Worm (Caenorhabditis elegans): Measurements from ENCODE around the gene unc-58.

unc-58 gene

ce11 chrX:10084050-10084672 lies 48.8 kb downstream of the unc-58 start, which contains the start of gene W07E11.1:
TSS of gene W07E11.1 (plus strand) at chrX:10084622.
- TF ChIP-seq pha-4 (GFP tag; IDR thresholded peaks at IDR 0.05) (no peak), pha-4 (tag; optimal IDR thresholded peaks at IDR 0.05) (no peak), aha-1 (tag) (peak; percentile 90), ZK337.2 (GFP tag; IDR thresholded peaks at IDR 0.05) (no peak), mdt-29 (GFP tag; IDR thresholded peaks at IDR 0.05) (no peak), T26A8.4 (GFP tag; IDR thresholded peaks at IDR 0.05) (peak; percentile 61), nhr-28 (tag; optimal IDR thresholded peaks at IDR 0.05) (peak; percentile 94), Y105C5A.15 (GFP tag; IDR thresholded peaks at IDR 0.05) (no peak), mdl-1 (tag; optimal IDR thresholded peaks at IDR 0.05) (peak in 1 of 2 experiments; percentile 20), lin-15B (tag; optimal IDR thresholded peaks at IDR 0.05) (no peak), fos-1 (tag; optimal IDR thresholded peaks at IDR 0.05) (no peak), ztf-11 (tag; optimal IDR thresholded peaks at IDR 0.05) (no peak), cey-2 (tag; optimal IDR thresholded peaks at IDR 0.05; ENCODE audit: borderline replicate concordance, insufficient read depth) (peak; percentile 58), ceh-32 (tag; optimal IDR thresholded peaks at IDR 0.05; ENCODE audit: poor library complexity) (no peak), lin-1 (GFP tag; IDR thresholded peaks at IDR 0.05) (0 out of 2 replicates have a peak, but pooled peaks have one; percentile 23), nhr-41 (GFP tag; IDR thresholded peaks at IDR 0.05) (no peak), nhr-102 (tag; optimal IDR thresholded peaks at IDR 0.05) (peak; percentile 87), hlh-30 (tag; optimal IDR thresholded peaks at IDR 0.05; ENCODE audit: insufficient read depth) (peak; percentile 66), pqm-1 (tag; optimal IDR thresholded peaks at IDR 0.05) (peak; percentile 59), nhr-48 (tag; optimal IDR thresholded peaks at IDR 0.05) (peak; percentile 95), vab-7 (GFP tag; IDR thresholded peaks at IDR 0.05) (no peak), saeg-2 (GFP tag; IDR thresholded peaks at IDR 0.05) (peak; percentile 81; the same call in 1 of the 2 replicates), ctbp-1 (GFP tag; IDR thresholded peaks at IDR 0.05) (no peak), nhr-42 (GFP tag; IDR thresholded peaks at IDR 0.05) (peak; percentile 61; the same call in 1 of the 2 replicates), dve-1 (tag; optimal IDR thresholded peaks at IDR 0.05; ENCODE audit: insufficient read depth) (peak; percentile 83), tag-97 (GFP tag; IDR thresholded peaks at IDR 0.05) (no peak), zip-2 (tag; optimal IDR thresholded peaks at IDR 0.05) (peak; percentile 36), nhr-10 (tag; optimal IDR thresholded peaks at IDR 0.05) (peak; percentile 51), nhr-77 (tag; optimal IDR thresholded peaks at IDR 0.05) (peak; percentile 59), spr-3 (GFP tag; optimal IDR thresholded peaks at IDR 0.05) (no peak), ceh-20 (GFP tag; IDR thresholded peaks at IDR 0.05) (no peak), T20F7.1 (GFP tag; optimal IDR thresholded peaks at IDR 0.05) (peak; percentile 48), aly-2 (tag; optimal IDR thresholded peaks at IDR 0.05) (no peak), nhr-6 (tag; optimal IDR thresholded peaks at IDR 0.05) (no peak), dmd-6 (GFP tag; IDR thresholded peaks at IDR 0.05) (peak; percentile 66), hif-1 (tag; optimal IDR thresholded peaks at IDR 0.05) (peak; percentile 22 to 46), nhr-11 (tag; optimal IDR thresholded peaks at IDR 0.05) (no peak), hlh-11 (tag; optimal IDR thresholded peaks at IDR 0.05) (peak; percentile 93), fkh-10 (GFP tag; optimal IDR thresholded peaks at IDR 0.05) (no peak), mes-2 (tag; optimal IDR thresholded peaks at IDR 0.05; ENCODE audit: poor library complexity, severe bottlenecking) (peak; percentile 59), php-3 (GFP tag; IDR thresholded peaks at IDR 0.05) (peak; percentile 84), lsy-2 (tag; optimal IDR thresholded peaks at IDR 0.05) (peak in 1 of 2 experiments; percentile 19), zfp-3 (GFP tag; conservative IDR thresholded peaks at IDR 0.05) (no peak), hmg-1.1 (GFP tag; IDR thresholded peaks at IDR 0.05) (no peak), mxl-2 (GFP tag; conservative IDR thresholded peaks at IDR 0.05) (peak; percentile 69; the same call in 1 of the 2 replicates), sdz-12 (GFP tag; optimal IDR thresholded peaks at IDR 0.05) (no peak), mep-1 (tag; optimal IDR thresholded peaks at IDR 0.05) (peak; percentile 18), mxl-3 (GFP tag; optimal IDR thresholded peaks at IDR 0.05) (peak; percentile 77), daf-16 (GFP tag; optimal IDR thresholded peaks at IDR 0.05) (peak in 1 of 2 experiments; percentile 87), daf-16 (tag; optimal IDR thresholded peaks at IDR 0.05) (peak; percentile 98)

All from whole organism, L4 larva.